Worm (Caenorhabditis elegans): ENCODE data around the gene C29A12.22.

Gene C29A12.22

DNA sequence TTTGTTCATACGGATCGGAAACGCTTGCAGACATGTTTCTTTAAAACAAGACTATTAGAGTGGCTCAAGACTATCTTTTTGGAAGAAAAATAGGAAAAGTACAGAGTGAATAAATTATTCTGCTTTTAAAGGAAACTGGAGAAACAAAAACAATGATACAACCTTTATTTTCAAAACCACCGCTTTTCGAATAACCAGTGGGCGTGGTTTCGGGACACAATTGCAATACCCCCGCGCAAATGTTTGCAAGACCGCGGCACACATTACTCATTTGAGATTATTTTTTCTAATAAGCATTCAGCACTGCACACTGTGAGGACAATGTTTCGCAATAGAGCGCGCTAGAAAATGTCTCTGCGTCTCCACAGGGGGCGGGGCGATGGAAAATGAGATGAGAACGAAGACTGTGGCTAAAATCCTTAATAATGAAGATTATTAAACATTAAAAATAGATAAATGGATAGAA, 4.0 kb upstream of the C29A12.22 start, which contains the start of gene plrg-1 (continued):
- TF ChIP-seq lin-15B (tag; optimal IDR thresholded peaks at IDR 0.05) (peak; percentile 87), ceh-82 (tag; optimal IDR thresholded peaks at IDR 0.05) (no peak), mep-1 (tag; optimal IDR thresholded peaks at IDR 0.05) (peak; percentile 93), lin-38 (GFP tag; IDR thresholded peaks at IDR 0.05) (peak; percentile 93), snpc-1.2 (GFP tag; IDR thresholded peaks at IDR 0.05) (peak; percentile 67; the same call in 1 of the 2 replicates), nhr-6 (tag; optimal IDR thresholded peaks at IDR 0.05) (peak; percentile 87), ceh-28 (tag; optimal IDR thresholded peaks at IDR 0.05) (no peak), Y5F2A.4 (GFP tag; optimal IDR thresholded peaks at IDR 0.05) (no peak), lsy-2 (tag; optimal IDR thresholded peaks at IDR 0.05) (peak; percentile 50 to 89), rbr-2 (tag; optimal IDR thresholded peaks at IDR 0.05) (peak; percentile 85), jun-1 (tag; optimal IDR thresholded peaks at IDR 0.05) (peak; percentile 43), egl-27 (tag; optimal IDR thresholded peaks at IDR 0.05) (no peak), hlh-30 (tag; optimal IDR thresholded peaks at IDR 0.05; ENCODE audit: insufficient read depth) (peak; percentile 75), daf-16 (GFP tag; optimal IDR thresholded peaks at IDR 0.05) (peak; percentile 70 to 73), daf-16 (tag; optimal IDR thresholded peaks at IDR 0.05) (peak; percentile 59), spr-3 (GFP tag; optimal IDR thresholded peaks at IDR 0.05) (no peak), saeg-2 (GFP tag; IDR thresholded peaks at IDR 0.05) (peak; percentile 72; the same call in 1 of the 2 replicates), nhr-102 (tag; optimal IDR thresholded peaks at IDR 0.05) (peak; percentile 85), unc-39 (tag; optimal IDR thresholded peaks at IDR 0.05) (no peak), dmd-8 (GFP tag; IDR thresholded peaks at IDR 0.05) (peak; percentile 78; the same call in 1 of the 2 replicates), cey-2 (tag; optimal IDR thresholded peaks at IDR 0.05; ENCODE audit: borderline replicate concordance, insufficient read depth) (no peak), ceh-32 (tag; optimal IDR thresholded peaks at IDR 0.05; ENCODE audit: poor library complexity) (no peak), daf-8 (GFP tag; IDR thresholded peaks at IDR 0.05) (no peak), php-3 (GFP tag; IDR thresholded peaks at IDR 0.05) (peak; percentile 77), nhr-76 (tag; optimal IDR thresholded peaks at IDR 0.05) (no peak), nhr-41 (GFP tag; IDR thresholded peaks at IDR 0.05) (peak; percentile 29; the same call in 1 of the 2 replicates), duxl-1 (tag; optimal IDR thresholded peaks at IDR 0.05; ENCODE audit: poor library complexity) (peak; percentile 90), F37D6.2 (tag; optimal IDR thresholded peaks at IDR 0.05) (peak; percentile 62), egl-43 (GFP tag; IDR thresholded peaks at IDR 0.05) (peak; percentile 89), mdt-29 (GFP tag; IDR thresholded peaks at IDR 0.05) (no peak), daf-12 (tag; optimal IDR thresholded peaks at IDR 0.05) (no peak), snpc-4 (tag; optimal IDR thresholded peaks at IDR 0.05) (no peak), unc-62 (GFP tag; optimal IDR thresholded peaks at IDR 0.05 in 1 of 2) (peak in 1 of 2 experiments; percentile 69), unc-62 (tag; optimal IDR thresholded peaks at IDR 0.05) (no peak), lir-3 (tag; optimal IDR thresholded peaks at IDR 0.05) (no peak), hif-1 (tag; optimal IDR thresholded peaks at IDR 0.05) (peak in 1 of 2 experiments; percentile 80), lin-29 (GFP tag; IDR thresholded peaks at IDR 0.05) (peak; percentile 76), ztf-11 (tag; optimal IDR thresholded peaks at IDR 0.05) (no peak), Y48G9A.11 (GFP tag; IDR thresholded peaks at IDR 0.05) (peak; percentile 80), fos-1 (tag; optimal IDR thresholded peaks at IDR 0.05) (no peak), tra-1 (GFP tag; IDR thresholded peaks at IDR 0.05) (peak; percentile 81), mxl-2 (GFP tag; conservative IDR thresholded peaks at IDR 0.05) (0 out of 2 replicates have a peak, but pooled peaks have one; percentile 50), ceh-44 (GFP tag; IDR thresholded peaks at IDR 0.05) (peak; percentile 89), arid-1 (GFP tag; conservative IDR thresholded peaks at IDR 0.05) (peak; percentile 91), ces-1 (GFP tag; optimal IDR thresholded peaks at IDR 0.05) (peak; percentile 3), ama-1 (optimal IDR thresholded peaks at IDR 0.05) (no peak), ceh-20 (GFP tag; IDR thresholded peaks at IDR 0.05) (peak; percentile 89), zag-1 (tag; optimal IDR thresholded peaks at IDR 0.05) (no peak), Y75B8A.6 (GFP tag; IDR thresholded peaks at IDR 0.05) (no peak), mxl-3 (GFP tag; optimal IDR thresholded peaks at IDR 0.05) (peak; percentile 93), nhr-28 (tag; optimal IDR thresholded peaks at IDR 0.05) (peak; percentile 85)
